Fruit fly (Drosophila melanogaster) whole organism, embryonic: ENCODE data around the gene CG8509.
"Not testable (repeated sequence)": the region's sequence is repeated elsewhere in the genome, so short reads cannot be mapped to it uniquely, and the experiment has no call there.

Experiments used
- Bteb2 ChIP-seq: fragments of 200-800 bp; sonication (Bioruptor generic); optimal IDR thresholded peaks from 2 replicates; lab custom pipeline; 2016; ENCODE audit warnings: missing biosample characterization, missing genetic modification characterization
- CG10565 ChIP-seq: fragments of 200-800 bp; sonication (Bioruptor generic); optimal IDR thresholded peaks from 3 replicates; lab custom pipeline; 2016; ENCODE audit warnings: missing biosample characterization, mild to moderate bottlenecking, missing genetic modification characterization
- CG31441 ChIP-seq: fragments of 200-800 bp; sonication (Bioruptor generic); IDR thresholded peaks from 2 replicates; pipeline ENCODE4 v1.3.6; 2022; ENCODE audit warnings: missing biosample characterization, missing genetic modification characterization
- CG33213 ChIP-seq: fragments of 200-800 bp; sonication (Bioruptor generic); optimal IDR thresholded peaks from 3 replicates; lab custom pipeline; 2016; ENCODE audit warnings: missing biosample characterization, missing genetic modification characterization
- PHDP ChIP-seq: fragments of 200-800 bp; sonication (Bioruptor generic); optimal IDR thresholded peaks from 3 replicates; lab custom pipeline; 2018; ENCODE audit warnings: missing biosample characterization, mild to moderate bottlenecking, missing genetic modification characterization, moderate library complexity
- Ravus ChIP-seq: fragments of 200-800 bp; sonication (Bioruptor generic); IDR thresholded peaks from 2 replicates; pipeline ENCODE4 v1.3.6; 2022; ENCODE audit warnings: missing biosample characterization, missing genetic modification characterization
- al ChIP-seq: fragments of 200-800 bp; sonication (Bioruptor generic); IDR thresholded peaks from 2 replicates; pipeline ENCODE4 v1.3.6; 2022; ENCODE audit warnings: missing biosample characterization, missing genetic modification characterization
- crp ChIP-seq, 2 experiments: fragments of 200-800 bp; sonication (Bioruptor generic); optimal IDR thresholded peaks; 2 replicates in 1 of 2; 3 replicates in 1 of 2; lab custom pipeline; 2017; ENCODE audit warnings: missing biosample characterization in 2 of 2, missing genetic modification characterization in 2 of 2, mild to moderate bottlenecking in 1 of 2, moderate library complexity in 1 of 2
- dmrt11E ChIP-seq: fragments of 200-800 bp; sonication (Bioruptor generic); optimal IDR thresholded peaks from 3 replicates; lab custom pipeline; 2018; ENCODE audit warnings: missing biosample characterization, mild to moderate bottlenecking, missing genetic modification characterization, moderate library complexity
- pb ChIP-seq: fragments of 200-800 bp; sonication (Bioruptor generic); optimal IDR thresholded peaks from 3 replicates; lab custom pipeline; 2016; ENCODE audit warnings: missing biosample characterization, missing genetic modification characterization
- psq ChIP-seq: fragments of 200-800 bp; sonication (Bioruptor generic); optimal IDR thresholded peaks from 2 replicates; lab custom pipeline; 2017; ENCODE audit warnings: missing biosample characterization, missing genetic modification characterization

DNA sequence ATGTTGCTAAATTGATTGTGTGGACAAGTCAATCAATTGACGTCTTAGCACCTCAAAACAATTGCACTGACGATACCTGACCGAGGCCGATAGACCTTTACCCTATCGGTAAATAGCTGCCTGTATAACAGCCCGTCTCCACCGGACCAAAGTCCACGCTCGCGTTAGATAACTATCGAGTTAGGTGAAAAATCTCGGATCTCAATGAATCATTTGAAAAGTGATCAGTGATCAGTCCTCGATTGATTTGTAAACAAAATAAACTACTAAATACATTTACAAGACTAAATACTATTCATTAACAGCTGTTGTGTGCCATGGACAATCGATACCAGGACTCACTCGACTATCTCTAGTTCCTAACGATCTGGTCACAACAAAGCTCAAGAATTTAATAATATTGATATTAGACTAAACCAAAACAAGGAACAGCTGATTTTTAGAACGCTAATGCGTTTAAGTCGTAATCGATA is 10.2 kb upstream of the CG8509 start, which contains the start of the genes sordd2 and CG15602:
- not testable (repeated sequence) for TF ChIP-seq dmrt11E (tag; lab: Kevin White, UChicago); psq (GFP tag; lab: Kevin White, UChicago); al; PHDP; CG10565 (GFP tag; lab: Kevin White, UChicago); pb (GFP tag; lab: Kevin White, UChicago); CG31441 (GFP tag; lab: Robert Waterston, UW); CG33213 (GFP tag; lab: Kevin White, UChicago); Bteb2 (GFP tag; lab: Kevin White, UChicago); crp (GFP tag; optimal IDR thresholded peaks at IDR 0.05; lab: Kevin White, UChicago); Ravus
